Worm (Caenorhabditis elegans): Measurements from ENCODE around the gene lpd-7.

DNA sequence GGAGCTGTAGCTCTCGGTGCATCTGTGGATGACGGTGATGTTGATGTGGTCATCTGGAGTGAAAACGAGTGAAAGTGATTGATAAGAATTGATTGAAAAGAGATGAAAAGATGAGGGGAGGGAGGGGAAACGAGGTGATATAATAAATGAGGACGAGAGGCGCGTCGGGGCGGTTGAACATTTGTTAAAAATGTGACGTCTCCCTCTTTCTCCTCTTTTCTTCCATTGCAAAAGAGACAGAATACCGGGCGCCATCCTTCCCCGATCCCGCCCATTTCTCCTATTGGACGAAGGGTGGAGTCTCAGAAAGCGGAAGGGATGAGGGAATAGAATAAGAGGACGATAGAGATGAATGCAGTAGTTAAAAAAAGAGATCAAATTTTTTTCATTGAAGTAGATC, 38.5 kb upstream of the lpd-7 start:
- TF ChIP-seq lin-13 (tag; optimal IDR thresholded peaks at IDR 0.05) (no peak), unc-62 (GFP tag; optimal IDR thresholded peaks at IDR 0.05) (peak; percentile 82), sptf-1 (tag; optimal IDR thresholded peaks at IDR 0.05) (no peak), nhr-12 (tag; optimal IDR thresholded peaks at IDR 0.05) (no peak), snpc-4 (tag; optimal IDR thresholded peaks at IDR 0.05) (no peak)
